Worm (Caenorhabditis elegans): ENCODE measurements around the gene ZK682.7.

Gene ZK682.7

DNA sequence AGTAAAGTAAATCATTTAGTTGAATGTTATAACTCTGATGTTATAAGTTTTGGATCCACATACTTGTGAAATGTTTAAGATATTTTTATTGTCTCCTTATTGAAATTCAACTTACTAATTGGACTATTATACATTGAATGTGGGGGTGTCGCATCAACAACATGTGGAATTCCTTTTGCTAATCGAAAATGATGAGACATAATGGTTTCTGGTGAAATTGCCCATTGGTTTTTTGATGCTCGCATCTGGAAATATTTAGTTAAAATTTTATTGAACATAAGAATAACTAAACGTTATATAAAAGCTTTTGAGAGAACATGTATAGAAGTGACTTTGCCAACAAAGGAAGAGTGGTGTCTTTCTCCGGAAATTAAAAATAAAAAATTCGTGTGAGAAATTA is at the start of gene ZK682.7:
Gene ZK682.7 (minus strand): TSS at position 247 of the 400 bp plus-strand sequence.
- TF ChIP-seq scrt-1 (GFP tag; IDR thresholded peaks at IDR 0.05) (no peak), hmg-4 (GFP tag; optimal IDR thresholded peaks at IDR 0.05) (no peak), tbx-11 (GFP tag; IDR thresholded peaks at IDR 0.05) (no peak), tbx-37 (GFP tag; conservative IDR thresholded peaks at IDR 0.05) (no peak), hnd-1 (tag; optimal IDR thresholded peaks at IDR 0.05) (no peak)

DNA sequence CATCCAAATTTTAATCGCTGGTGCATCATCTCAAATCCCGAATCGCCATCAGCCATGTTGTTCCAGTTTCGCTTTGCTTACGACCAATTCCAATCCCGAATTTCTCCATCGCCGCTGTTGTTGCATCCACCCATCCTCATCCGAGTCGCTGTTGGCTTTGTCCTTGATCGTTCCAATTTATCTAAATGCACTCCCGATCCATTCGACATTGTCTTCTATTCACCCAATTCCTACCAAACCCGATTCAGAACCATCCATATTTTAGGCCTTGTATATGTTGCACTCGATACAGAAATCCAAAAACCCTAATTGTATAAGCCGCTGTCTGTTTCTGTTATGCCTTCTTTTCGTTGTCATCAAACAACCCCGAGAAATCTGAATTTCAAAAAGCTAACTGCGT is 48.4 kb upstream of the ZK682.7 start:
- TF ChIP-seq ama-1 (optimal IDR thresholded peaks at IDR 0.05) (no peak), scrt-1 (GFP tag; IDR thresholded peaks at IDR 0.05) (no peak), aly-1 (tag; optimal IDR thresholded peaks at IDR 0.05) (no peak), sea-1 (GFP tag; conservative IDR thresholded peaks at IDR 0.05) (no peak), tbx-11 (GFP tag; IDR thresholded peaks at IDR 0.05) (no peak), ceh-13 (GFP tag; optimal IDR thresholded peaks at IDR 0.05) (no peak), hmbx-1 (tag; optimal IDR thresholded peaks at IDR 0.05) (no peak), ets-7 (tag; optimal IDR thresholded peaks at IDR 0.05) (no peak), pes-1 (GFP tag; IDR thresholded peaks at IDR 0.05) (no peak), tra-4 (tag; optimal IDR thresholded peaks at IDR 0.05) (no peak), B0310.2 (tag; optimal IDR thresholded peaks at IDR 0.05) (no peak), hnd-1 (tag; optimal IDR thresholded peaks at IDR 0.05) (no peak), hmg-4 (GFP tag; optimal IDR thresholded peaks at IDR 0.05) (no peak), flt-1 (GFP tag; IDR thresholded peaks at IDR 0.05) (no peak), F13C5.2 (tag; optimal IDR thresholded peaks at IDR 0.05) (no peak)

DNA sequence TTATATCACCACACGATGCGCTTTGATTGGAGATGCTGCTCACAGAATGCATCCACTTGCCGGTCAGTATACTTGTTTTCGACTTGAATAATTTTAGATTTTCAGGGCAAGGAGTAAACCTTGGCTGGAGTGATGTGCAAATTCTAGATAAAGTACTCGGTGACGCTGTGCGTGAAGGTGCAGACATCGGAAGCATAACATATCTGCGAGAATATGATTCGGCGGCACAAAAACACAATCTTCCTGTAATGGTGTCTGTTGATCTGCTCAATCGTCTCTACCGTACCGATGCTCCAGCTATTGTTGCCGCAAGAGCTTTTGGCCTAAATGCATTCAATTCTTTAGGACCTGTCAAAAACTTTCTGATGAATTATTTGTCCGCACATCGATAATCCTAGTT is 46.5 kb upstream of the ZK682.7 start:
- TF ChIP-seq tra-4 (tag; optimal IDR thresholded peaks at IDR 0.05) (no peak), sea-1 (GFP tag; conservative IDR thresholded peaks at IDR 0.05) (0 out of 2 replicates have a peak, but pooled peaks have one; percentile 12)

DNA sequence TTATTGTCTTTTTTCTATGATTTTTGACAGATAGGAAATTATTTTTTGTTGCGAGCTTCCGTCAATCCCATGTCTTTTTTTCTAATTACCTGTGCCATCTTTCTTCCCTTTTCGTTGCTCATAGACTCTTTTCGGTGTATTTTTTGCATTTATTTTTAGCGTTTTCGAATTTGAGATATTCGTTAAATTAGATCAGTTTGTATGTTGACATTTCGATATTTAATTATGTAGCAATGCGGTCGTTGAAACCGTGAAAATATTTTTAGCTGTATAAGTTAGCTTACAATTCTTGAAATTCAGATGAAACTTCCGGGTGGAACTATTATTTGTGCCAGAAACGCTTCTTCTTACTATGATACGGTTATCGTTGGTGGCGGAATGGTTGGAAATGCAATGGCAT is 44.5 kb upstream of the ZK682.7 start, which contains the start of gene coq-6:
Gene coq-6 (plus strand): TSS at position 301 of the 400 bp plus-strand sequence.
- TF ChIP-seq aly-1 (tag; optimal IDR thresholded peaks at IDR 0.05) (no peak), scrt-1 (GFP tag; IDR thresholded peaks at IDR 0.05) (no peak), tra-4 (tag; optimal IDR thresholded peaks at IDR 0.05) (no peak), hmbx-1 (tag; optimal IDR thresholded peaks at IDR 0.05) (no peak), flt-1 (GFP tag; IDR thresholded peaks at IDR 0.05) (no peak), hmg-4 (GFP tag; optimal IDR thresholded peaks at IDR 0.05) (no peak)

DNA sequence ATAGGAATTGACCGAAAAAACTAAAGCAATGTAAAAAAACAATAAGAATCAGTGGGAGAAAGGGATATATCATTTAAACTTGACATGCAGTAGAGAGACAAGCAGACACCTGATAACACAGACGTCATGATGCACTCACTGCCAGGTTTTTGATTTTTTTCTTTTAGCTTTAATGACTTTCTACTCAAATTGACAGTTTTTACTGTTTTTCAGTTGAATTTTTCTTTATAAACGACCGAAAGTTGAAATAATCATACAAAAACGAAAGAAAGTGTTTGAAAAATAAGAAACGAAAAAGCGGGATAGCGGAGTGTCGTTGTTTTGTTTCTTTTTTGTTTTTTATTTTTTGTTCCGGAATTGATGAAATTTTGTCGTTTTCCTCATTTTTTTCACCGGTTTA is 42.3 kb upstream of the ZK682.7 start, which contains the start of gene ucp-4:
Gene ucp-4 (plus strand): TSS at position 83 of the 400 bp plus-strand sequence.
- TF ChIP-seq ceh-13 (GFP tag; optimal IDR thresholded peaks at IDR 0.05): no peak
- no peak for TF ChIP-seq F13C5.2 (tag; optimal IDR thresholded peaks at IDR 0.05)
- TF ChIP-seq flt-1 (GFP tag; IDR thresholded peaks at IDR 0.05): no peak
- TF ChIP-seq aly-1 (tag; optimal IDR thresholded peaks at IDR 0.05): no peak
- TF ChIP-seq B0310.2 (tag; optimal IDR thresholded peaks at IDR 0.05): no peak
- TF ChIP-seq tbx-11 (GFP tag; IDR thresholded peaks at IDR 0.05): no peak
- TF ChIP-seq tbx-37 (GFP tag; conservative IDR thresholded peaks at IDR 0.05): no peak
- no peak for TF ChIP-seq hnd-1 (tag; optimal IDR thresholded peaks at IDR 0.05)
- TF ChIP-seq pes-1 (GFP tag; IDR thresholded peaks at IDR 0.05): no peak
- no peak for TF ChIP-seq sea-1 (GFP tag; conservative IDR thresholded peaks at IDR 0.05)

DNA sequence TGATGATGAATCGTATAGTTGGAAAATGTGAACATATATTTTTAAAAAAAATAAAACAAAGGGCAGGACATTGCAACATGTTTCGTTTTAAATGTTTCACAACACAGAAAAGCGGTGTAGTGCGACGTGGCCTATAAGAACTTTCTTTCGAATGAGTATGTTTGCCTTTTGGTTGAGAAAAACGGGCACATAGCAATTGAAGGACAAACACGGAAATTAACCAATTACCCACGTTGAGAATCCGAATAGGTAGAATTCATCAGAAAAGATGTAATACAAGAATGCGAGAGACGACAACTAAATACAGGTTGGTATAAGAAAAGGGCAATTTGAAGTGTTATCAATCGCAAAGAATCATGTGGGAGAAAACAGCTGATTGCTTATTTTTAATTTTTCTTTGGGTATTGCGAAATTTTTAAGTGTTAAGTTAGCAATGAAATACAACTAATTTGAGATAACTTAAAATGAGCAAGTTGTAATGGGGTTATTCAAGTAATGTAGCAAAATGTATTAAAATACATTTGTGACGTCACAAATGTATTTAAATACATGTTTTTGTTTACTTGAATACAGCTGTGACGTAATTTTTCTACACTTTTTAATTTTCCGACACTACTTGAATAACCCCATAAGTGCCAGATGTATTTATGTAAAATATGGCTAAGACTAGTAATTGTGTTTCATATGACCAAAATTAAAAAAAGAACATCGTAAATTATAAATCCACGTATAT is 41.5 kb upstream of the ZK682.7 start, which contains the start of gene acl-14:
Gene acl-14 (minus strand): TSS at position 316 of the 733 bp plus-strand sequence.
- TF ChIP-seq ceh-36 (tag; optimal IDR thresholded peaks at IDR 0.05) (no peak), tra-4 (tag; optimal IDR thresholded peaks at IDR 0.05) (no peak), aly-1 (tag; optimal IDR thresholded peaks at IDR 0.05) (no peak), hmg-4 (GFP tag; optimal IDR thresholded peaks at IDR 0.05) (no peak), ets-7 (tag; optimal IDR thresholded peaks at IDR 0.05) (no peak), sea-1 (GFP tag; conservative IDR thresholded peaks at IDR 0.05) (no peak), ama-1 (optimal IDR thresholded peaks at IDR 0.05) (no peak), tbx-11 (GFP tag; IDR thresholded peaks at IDR 0.05) (no peak), B0310.2 (tag; optimal IDR thresholded peaks at IDR 0.05) (no peak), pes-1 (GFP tag; IDR thresholded peaks at IDR 0.05) (no peak), hmbx-1 (tag; optimal IDR thresholded peaks at IDR 0.05) (no peak), ceh-13 (GFP tag; optimal IDR thresholded peaks at IDR 0.05) (no peak), F13C5.2 (tag; optimal IDR thresholded peaks at IDR 0.05) (no peak), scrt-1 (GFP tag; IDR thresholded peaks at IDR 0.05) (no peak), flt-1 (GFP tag; IDR thresholded peaks at IDR 0.05) (no peak), tbx-37 (GFP tag; conservative IDR thresholded peaks at IDR 0.05) (no peak), hnd-1 (tag; optimal IDR thresholded peaks at IDR 0.05) (no peak)

DNA sequence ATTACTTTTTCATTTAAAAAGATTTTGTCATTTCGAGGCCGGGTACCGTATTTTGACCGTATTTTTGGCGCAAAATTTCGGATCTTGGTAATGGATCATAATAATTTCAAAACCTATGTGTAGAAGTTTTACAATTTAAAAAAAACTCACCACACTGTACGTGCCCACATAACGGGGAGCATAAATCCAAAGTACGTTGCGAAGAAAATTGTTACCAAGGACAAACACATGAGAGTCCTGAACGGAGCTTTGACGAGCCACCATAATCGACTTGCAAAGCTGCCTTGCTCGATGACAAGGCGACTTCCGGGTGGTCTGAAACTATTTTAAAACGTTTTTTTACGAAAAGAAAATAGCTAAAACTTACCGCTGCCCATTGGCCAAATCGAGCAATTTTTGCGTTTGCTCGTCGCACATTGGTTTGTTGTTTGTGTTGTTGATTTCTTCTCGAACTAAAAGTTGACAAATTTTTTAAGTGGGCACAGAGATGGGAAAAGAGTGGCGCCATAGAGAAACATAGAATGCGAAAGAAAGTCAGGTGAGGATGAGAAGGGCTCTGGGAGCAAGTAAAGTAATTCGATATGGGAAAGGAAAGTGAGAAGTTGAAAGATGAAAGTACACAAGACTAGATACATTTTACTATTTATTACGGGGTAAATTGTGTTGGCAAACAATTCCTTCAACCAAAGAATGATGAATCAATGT is 40.8 kb upstream of the ZK682.7 start:
- TF ChIP-seq hmbx-1 (tag; optimal IDR thresholded peaks at IDR 0.05) (no peak), sea-1 (GFP tag; conservative IDR thresholded peaks at IDR 0.05) (no peak), hmg-4 (GFP tag; optimal IDR thresholded peaks at IDR 0.05) (no peak), hnd-1 (tag; optimal IDR thresholded peaks at IDR 0.05) (no peak), scrt-1 (GFP tag; IDR thresholded peaks at IDR 0.05) (no peak), B0310.2 (tag; optimal IDR thresholded peaks at IDR 0.05) (no peak)
